Fruit fly (Drosophila melanogaster) whole organism, wandering third instar larva: Measurements from ENCODE around the gene CG32811.

Experiments used
- Abd-B ChIP-seq: fragments of >200 bp; optimal IDR thresholded peaks from 2 replicates; lab custom pipeline; 2017; ENCODE audit warnings: missing biosample characterization, missing genetic modification characterization
- Dfd ChIP-seq: fragments of >200 bp; optimal IDR thresholded peaks from 2 replicates; lab custom pipeline; 2017; ENCODE audit warnings: missing biosample characterization, missing genetic modification characterization
- OdsH ChIP-seq: fragments of 200-800 bp; sonication (Bioruptor generic); optimal IDR thresholded peaks from 2 replicates; lab custom pipeline; 2016; ENCODE audit warnings: missing biosample characterization, mild to moderate bottlenecking, missing genetic modification characterization
- Vsx2 ChIP-seq: fragments of 200-300, 225-300 bp; sonication (Bioruptor generic); optimal IDR thresholded peaks from 2 replicates; lab custom pipeline; 2018; ENCODE audit warnings: missing biosample characterization, missing genetic modification characterization; ENCODE audit not compliant: partially characterized antibody
- pan ChIP-seq: fragments of >200 bp; optimal IDR thresholded peaks from 2 replicates; lab custom pipeline; 2017
- woc ChIP-seq: sonication (Bioruptor generic); optimal IDR thresholded peaks from 2 replicates; lab custom pipeline; 2016; ENCODE audit warnings: missing biosample characterization, mild to moderate bottlenecking, missing genetic modification characterization

DNA sequence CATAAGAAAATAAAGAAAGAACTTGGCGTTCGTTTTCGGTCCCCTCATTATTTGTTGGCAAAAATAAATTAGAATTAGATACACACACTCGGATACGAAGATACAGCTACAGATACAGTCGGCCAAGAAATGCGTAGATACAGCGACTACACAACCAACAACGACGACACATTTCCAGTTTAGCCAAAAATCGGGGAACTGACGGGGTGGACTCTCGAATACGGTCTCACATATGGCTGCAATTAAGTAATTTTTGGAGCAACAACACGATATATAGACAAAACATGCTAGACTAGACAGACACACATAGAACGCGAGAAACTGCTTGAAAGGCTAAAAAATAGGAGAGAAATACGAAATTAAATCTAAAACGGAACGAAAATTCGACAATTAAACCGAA lies 28.0 kb downstream of the CG32811 start:
- no peak for TF ChIP-seq woc (GFP tag; lab: Kevin White, UChicago)
- no peak for TF ChIP-seq Abd-B
- no peak for TF ChIP-seq OdsH (GFP tag; lab: Kevin White, UChicago)
- no peak for TF ChIP-seq Vsx2 (GFP tag; lab: Kevin White, UChicago)
- no peak for TF ChIP-seq pan
- no peak for TF ChIP-seq Dfd (GFP tag; lab: Kevin White, UChicago)
